Fruit fly (Drosophila melanogaster) Kc167 (cell line): ENCODE data around the gene CG6707.

Source experiments
- Myc ChIP-seq: fragments of >200 bp; optimal IDR thresholded peaks from 2 replicates; lab custom pipeline; 2017; ENCODE audit warnings: missing external identifiers
- h ChIP-seq: fragments of >200 bp; optimal IDR thresholded peaks from 3 replicates; lab custom pipeline; 2018; ENCODE audit warnings: missing external identifiers
- psq ChIP-seq: fragments of >200 bp; optimal IDR thresholded peaks from 2 replicates; lab custom pipeline; 2017; ENCODE audit warnings: missing external identifiers
- ttk ChIP-seq: sonication (Bioruptor generic); optimal IDR thresholded peaks from 2 replicates; lab custom pipeline; 2017; ENCODE audit warnings: missing external identifiers

dm6 chr3L:9864275-9865052, 33.9 kb downstream of the CG6707 start, which contains the start of the genes iPLA2-VIA and Ciz1:
- TF ChIP-seq psq (lab: Kevin White, UChicago) (no peak), Myc (no peak), h (lab: Kevin White, UChicago) (no peak), ttk (lab: Kevin White, UChicago) (no peak)
